Fruit fly (Drosophila melanogaster) whole organism, embryonic: ENCODE measurements around the gene CG6983.

Experiments
- CG10431 ChIP-seq: fragments of 200-800 bp; sonication (Bioruptor generic); optimal IDR thresholded peaks from 3 replicates; lab custom pipeline; 2018; ENCODE audit warnings: missing biosample characterization, mild to moderate bottlenecking, missing genetic modification characterization
- CG10462 ChIP-seq: fragments of 200-800 bp; sonication (Bioruptor generic); optimal IDR thresholded peaks from 2 replicates; lab custom pipeline; 2016; ENCODE audit warnings: missing biosample characterization, missing genetic modification characterization
- CG10565 ChIP-seq: fragments of 200-800 bp; sonication (Bioruptor generic); optimal IDR thresholded peaks from 3 replicates; lab custom pipeline; 2016; ENCODE audit warnings: missing biosample characterization, mild to moderate bottlenecking, missing genetic modification characterization
- CG11247 ChIP-seq: fragments of 200-800 bp; sonication (Bioruptor generic); IDR thresholded peaks from 2 replicates; pipeline ENCODE4 v1.3.6; 2022; ENCODE audit warnings: missing biosample characterization, missing genetic modification characterization
- CG13624 ChIP-seq: fragments of 200-800 bp; sonication (Bioruptor generic); optimal IDR thresholded peaks from 2 replicates; lab custom pipeline; 2016; ENCODE audit warnings: missing biosample characterization, missing genetic modification characterization
- CG14860 ChIP-seq: fragments of 200-800 bp; sonication (Bioruptor generic); IDR thresholded peaks from 3 replicates; pipeline ENCODE4 v1.3.6; 2022; ENCODE audit warnings: missing biosample characterization, missing genetic modification characterization; ENCODE audit not compliant: partially characterized antibody
- CG18619 ChIP-seq: fragments of 200-800 bp; sonication (Bioruptor generic); optimal IDR thresholded peaks from 3 replicates; lab custom pipeline; 2017; ENCODE audit warnings: missing biosample characterization, mild to moderate bottlenecking, missing genetic modification characterization
- CG4328 ChIP-seq: fragments of 200-800 bp; sonication (Bioruptor generic); optimal IDR thresholded peaks from 3 replicates; lab custom pipeline; 2017; ENCODE audit warnings: missing biosample characterization, missing genetic modification reagents, missing genetic modification characterization
- CG4424 ChIP-seq: fragments of 200-800 bp; sonication (Bioruptor generic); optimal IDR thresholded peaks from 3 replicates; lab custom pipeline; 2016; ENCODE audit warnings: missing biosample characterization, missing genetic modification characterization
- CG4854 ChIP-seq: fragments of 200-800 bp; sonication (Bioruptor generic); optimal IDR thresholded peaks from 2 replicates; lab custom pipeline; 2016; ENCODE audit warnings: missing biosample characterization, missing genetic modification characterization, inconsistent platforms
- CG9437 ChIP-seq: fragments of 200-800 bp; sonication (Bioruptor generic); optimal IDR thresholded peaks from 2 replicates; lab custom pipeline; 2018; ENCODE audit warnings: missing biosample characterization, mild to moderate bottlenecking, missing genetic modification characterization
- Dbx ChIP-seq: fragments of 200-800 bp; sonication (Bioruptor generic); IDR thresholded peaks from 3 replicates; pipeline ENCODE4 v1.3.6; 2022; ENCODE audit warnings: missing biosample characterization, missing genetic modification characterization
- Dek ChIP-seq: fragments of 200-800 bp; sonication (Bioruptor generic); optimal IDR thresholded peaks from 3 replicates; lab custom pipeline; 2019; ENCODE audit warnings: missing biosample characterization, mild to moderate bottlenecking, missing genetic modification characterization, moderate library complexity
- Eip74EF ChIP-seq, 2 experiments: fragments of 200-800 bp in 1 of 2; fragments of >200 bp in 1 of 2; sonication (Bioruptor generic) in 1 of 2; optimal IDR thresholded peaks; 2 replicates each; lab custom pipeline; 2017 to 2019; ENCODE audit warnings: missing biosample characterization in 2 of 2, missing genetic modification characterization in 2 of 2, mild to moderate bottlenecking in 1 of 2, moderate library complexity in 1 of 2
- Fer2 ChIP-seq: fragments of 200-800 bp; sonication (Bioruptor generic); optimal IDR thresholded peaks from 2 replicates; lab custom pipeline; 2018; ENCODE audit warnings: missing biosample characterization, mild to moderate bottlenecking, missing genetic modification characterization, moderate library complexity
- GATAe ChIP-seq: fragments of 200-800 bp; sonication (Bioruptor generic); conservative IDR thresholded peaks from 2 replicates; pipeline ENCODE4 v1.3.6; 2022; ENCODE audit warnings: missing biosample characterization, missing genetic modification characterization
- HLH3B ChIP-seq: fragments of 200-800 bp; sonication (Bioruptor generic); IDR thresholded peaks from 2 replicates; pipeline ENCODE4 v1.3.6; 2022; ENCODE audit warnings: missing biosample characterization, missing genetic modification characterization
- Hr39 ChIP-seq: fragments of >200 bp; optimal IDR thresholded peaks from 2 replicates; lab custom pipeline; 2017
- Lim3 ChIP-seq: fragments of 200-800 bp; sonication (Bioruptor generic); IDR thresholded peaks from 2 replicates; pipeline ENCODE4 v1.3.6; 2022; ENCODE audit warnings: missing biosample characterization, missing genetic modification characterization
- MTF-1 ChIP-seq: fragments of 200-800 bp; sonication (Bioruptor generic); optimal IDR thresholded peaks from 2 replicates; lab custom pipeline; 2018; ENCODE audit warnings: missing biosample characterization, mild to moderate bottlenecking, missing genetic modification characterization, borderline replicate concordance
- Max ChIP-seq: fragments of 200-800 bp; sonication (Bioruptor generic); optimal IDR thresholded peaks from 2 replicates; lab custom pipeline; 2016; ENCODE audit warnings: missing biosample characterization, mild to moderate bottlenecking, missing genetic modification characterization
- Myb ChIP-seq: fragments of 200-800 bp; sonication (Bioruptor generic); optimal IDR thresholded peaks from 2 replicates; lab custom pipeline; 2016; ENCODE audit warnings: missing biosample characterization, missing genetic modification characterization
- NC2α ChIP-seq: fragments of 200-800 bp; sonication (Bioruptor generic); optimal IDR thresholded peaks from 2 replicates; lab custom pipeline; 2016; ENCODE audit warnings: missing biosample characterization, missing genetic modification characterization
- NC2β ChIP-seq: fragments of 200-800 bp; sonication (Bioruptor generic); optimal IDR thresholded peaks from 2 replicates; lab custom pipeline; 2016; ENCODE audit warnings: missing biosample characterization, missing genetic modification characterization
- Optix ChIP-seq: fragments of 200-800 bp; sonication (Bioruptor generic); IDR thresholded peaks from 3 replicates; pipeline ENCODE4 v1.3.6; 2022; ENCODE audit warnings: missing biosample characterization, missing genetic modification characterization
- Pdp1 ChIP-seq, 2 experiments: fragments of 200-800 bp; sonication (Bioruptor generic); optimal IDR thresholded peaks; 3 replicates each; lab custom pipeline; 2016; ENCODE audit warnings: missing biosample characterization in 2 of 2, missing genetic modification characterization in 2 of 2, mild to moderate bottlenecking in 1 of 2, moderate library complexity in 1 of 2
- Rx ChIP-seq: fragments of 200-800 bp; sonication (Bioruptor generic); IDR thresholded peaks from 2 replicates; pipeline ENCODE4 v1.3.6; 2022; ENCODE audit warnings: missing biosample characterization, missing genetic modification characterization
- Side ChIP-seq: fragments of 200-800 bp; sonication (Bioruptor generic); optimal IDR thresholded peaks from 2 replicates; lab custom pipeline; 2016; ENCODE audit warnings: missing biosample characterization, missing genetic modification characterization
- al ChIP-seq: fragments of 200-800 bp; sonication (Bioruptor generic); IDR thresholded peaks from 2 replicates; pipeline ENCODE4 v1.3.6; 2022; ENCODE audit warnings: missing biosample characterization, missing genetic modification characterization
- ato ChIP-seq: fragments of 200-800 bp; sonication (Bioruptor generic); IDR thresholded peaks from 2 replicates; pipeline ENCODE4 v1.3.6; 2022; ENCODE audit warnings: missing biosample characterization, missing genetic modification characterization; ENCODE audit not compliant: partially characterized antibody
- br ChIP-seq: fragments of >200 bp; optimal IDR thresholded peaks from 2 replicates; lab custom pipeline; 2017
- caup ChIP-seq: fragments of 200-800 bp; sonication (Bioruptor generic); optimal IDR thresholded peaks from 3 replicates; lab custom pipeline; 2017; ENCODE audit warnings: missing biosample characterization, mild to moderate bottlenecking, missing genetic modification characterization, moderate library complexity; ENCODE audit not compliant: severe bottlenecking
- cg ChIP-seq: fragments of 200-800 bp; sonication (Bioruptor generic); optimal IDR thresholded peaks from 3 replicates; lab custom pipeline; 2019; ENCODE audit warnings: missing biosample characterization, mild to moderate bottlenecking, missing genetic modification characterization, moderate library complexity
- ci ChIP-seq: fragments of 200-800 bp; sonication (Bioruptor generic); IDR thresholded peaks from 3 replicates; pipeline ENCODE4 v1.3.6; 2022; ENCODE audit warnings: missing biosample characterization, missing genetic modification characterization
- da ChIP-seq: fragments of 200-800 bp; sonication (Bioruptor generic); optimal IDR thresholded peaks from 2 replicates; lab custom pipeline; 2016; ENCODE audit warnings: missing biosample characterization, missing genetic modification characterization
- danr ChIP-seq: fragments of 200-800 bp; sonication (Bioruptor generic); IDR thresholded peaks from 2 replicates; pipeline ENCODE4 v1.3.6; 2022; ENCODE audit warnings: missing biosample characterization, missing genetic modification characterization
- esg ChIP-seq: fragments of 200-800 bp; sonication (Bioruptor generic); conservative IDR thresholded peaks from 2 replicates; pipeline ENCODE4 v1.3.6; 2022; ENCODE audit warnings: missing biosample characterization, missing genetic modification characterization
- fru ChIP-seq: fragments of >200 bp; optimal IDR thresholded peaks from 2 replicates; lab custom pipeline; 2017
- gsb ChIP-seq: fragments of 200-800 bp; sonication (Bioruptor generic); IDR thresholded peaks from 2 replicates; pipeline ENCODE4 v1.3.6; 2022; ENCODE audit warnings: missing biosample characterization, missing genetic modification characterization
- knrl ChIP-seq: fragments of 200-800 bp; sonication (Bioruptor generic); IDR thresholded peaks from 3 replicates; pipeline ENCODE4 v1.3.6; 2022; ENCODE audit warnings: missing biosample characterization, missing genetic modification characterization; ENCODE audit not compliant: partially characterized antibody
- mam ChIP-seq: fragments of 200-800 bp; sonication (Bioruptor generic); optimal IDR thresholded peaks from 3 replicates; lab custom pipeline; 2016; ENCODE audit warnings: missing biosample characterization, missing genetic modification characterization
- nau ChIP-seq: fragments of 200-800 bp; sonication (Bioruptor generic); optimal IDR thresholded peaks from 3 replicates; lab custom pipeline; 2017; ENCODE audit warnings: missing biosample characterization, mild to moderate bottlenecking, missing genetic modification characterization, missing genetic modification reagents
- phol ChIP-seq: fragments of 200-800 bp; sonication (Bioruptor generic); optimal IDR thresholded peaks from 3 replicates; lab custom pipeline; 2018; ENCODE audit warnings: missing biosample characterization, mild to moderate bottlenecking, missing genetic modification characterization, moderate library complexity
- repo ChIP-seq: fragments of 200-800 bp; sonication (Bioruptor generic); optimal IDR thresholded peaks from 2 replicates; lab custom pipeline; 2016; ENCODE audit warnings: missing biosample characterization, missing genetic modification characterization
- row ChIP-seq: fragments of 200-800 bp; sonication (Bioruptor generic); IDR thresholded peaks from 3 replicates; pipeline ENCODE4 v1.3.6; 2022; ENCODE audit warnings: missing biosample characterization, missing genetic modification characterization
- slbo ChIP-seq: fragments of 200-800 bp; sonication (Bioruptor generic); IDR thresholded peaks from 2 replicates; pipeline ENCODE4 v1.3.6; 2022; ENCODE audit warnings: missing biosample characterization, missing genetic modification characterization
- tgo ChIP-seq: fragments of 200-800 bp; sonication (Bioruptor generic); IDR thresholded peaks from 3 replicates; pipeline ENCODE4 v1.3.6; 2022; ENCODE audit warnings: missing biosample characterization, missing genetic modification characterization
- usp ChIP-seq: fragments of >200 bp; optimal IDR thresholded peaks from 2 replicates; lab custom pipeline; 2017; ENCODE audit warnings: missing biosample characterization, missing genetic modification characterization
- yki ChIP-seq: fragments of >200 bp; optimal IDR thresholded peaks from 3 replicates; lab custom pipeline; 2018
- zfh1 ChIP-seq: fragments of 200-800 bp; sonication (Bioruptor generic); IDR thresholded peaks from 3 replicates; pipeline ENCODE4 v1.3.6; 2022; ENCODE audit warnings: missing biosample characterization, missing genetic modification characterization

The CG6983 gene

dm6 chr3L:8441745-8442575 lies 7.2 kb downstream of the CG6983 start, which contains the start of gene Unr (continued):
- peak; percentile 33 for TF ChIP-seq MTF-1 (GFP tag; lab: Kevin White, UChicago)
- peak; percentile 77; the same call in 1 of the 2 replicates for TF ChIP-seq al (GFP tag; lab: Robert Waterston, UW)
- peak; percentile 69 for TF ChIP-seq Fer2 (tag; lab: Kevin White, UChicago)
- TF ChIP-seq knrl = no peak
- TF ChIP-seq CG4854 = peak; percentile 65
- no peak for TF ChIP-seq GATAe (GFP tag; lab: Robert Waterston, UW)
- TF ChIP-seq CG9437 (GFP tag; lab: Kevin White, UChicago) = peak; percentile 58
- TF ChIP-seq CG10462 = peak; percentile 46
- TF ChIP-seq Side = peak; percentile 71
- peak; percentile 75 for TF ChIP-seq NC2β (GFP tag; lab: Kevin White, UChicago)
- peak; percentile 89 for TF ChIP-seq slbo
- peak; percentile 72 to 75 for TF ChIP-seq Pdp1 (GFP tag; optimal IDR thresholded peaks at IDR 0.05; lab: Kevin White, UChicago)
- TF ChIP-seq CG18619 = peak; percentile 60
- TF ChIP-seq ato (GFP tag; lab: Robert Waterston, UW) = no peak
- peak; percentile 15; the same call in 1 of the 3 replicates for TF ChIP-seq CG14860 (GFP tag; lab: Robert Waterston, UW)
- no peak for TF ChIP-seq yki (lab: Kevin White, UChicago)
- peak in 1 of 2 experiments; percentile 60 for TF ChIP-seq Eip74EF (GFP tag; optimal IDR thresholded peaks at IDR 0.05; lab: Kevin White, UChicago)
- TF ChIP-seq Myb = peak; percentile 71
- peak; percentile 75 for TF ChIP-seq CG4328
- peak; percentile 47 for TF ChIP-seq nau
- peak; percentile 85 for TF ChIP-seq CG13624 (GFP tag; lab: Kevin White, UChicago)
- TF ChIP-seq NC2α (GFP tag; lab: Kevin White, UChicago) = peak; percentile 48
- no peak for TF ChIP-seq danr (GFP tag; lab: Robert Waterston, UW)
- peak; percentile 42; the same call in 1 of the 2 replicates for TF ChIP-seq gsb
- no peak for TF ChIP-seq CG10565 (GFP tag; lab: Kevin White, UChicago)
- peak; percentile 54 for TF ChIP-seq da
- no peak for TF ChIP-seq br
- peak; percentile 91 for TF ChIP-seq mam
- peak; percentile 86 for TF ChIP-seq zfh1 (GFP tag; lab: Robert Waterston, UW)
- TF ChIP-seq Rx (GFP tag; lab: Robert Waterston, UW) = peak; percentile 63; the same call in 1 of the 2 replicates
- peak; percentile 29 for TF ChIP-seq Max (GFP tag; lab: Kevin White, UChicago)
- no peak; the same call in 1 of the 3 replicates for TF ChIP-seq Optix (GFP tag; lab: Robert Waterston, UW)
- peak; percentile 97 for TF ChIP-seq cg
- TF ChIP-seq esg (GFP tag; lab: Robert Waterston, UW) = peak; percentile 56
- peak; percentile 69 for TF ChIP-seq repo (GFP tag; lab: Kevin White, UChicago)
- TF ChIP-seq caup = peak; percentile 86
- TF ChIP-seq tgo (GFP tag; lab: Robert Waterston, UW) = peak; percentile 76
- TF ChIP-seq HLH3B (GFP tag; lab: Robert Waterston, UW) = peak; percentile 65
- TF ChIP-seq Lim3 = no peak
- no peak for TF ChIP-seq fru
- TF ChIP-seq row (GFP tag; lab: Robert Waterston, UW) = peak; percentile 86
- TF ChIP-seq CG11247 = peak; percentile 81
- peak; percentile 83 for TF ChIP-seq CG4424
- TF ChIP-seq CG10431 (GFP tag; lab: Kevin White, UChicago) = peak; percentile 52
- TF ChIP-seq ci = peak; percentile 92
- no peak for TF ChIP-seq usp (GFP tag; lab: Kevin White, UChicago)
- peak; percentile 83; the same call in 2 of the 3 replicates for TF ChIP-seq Dbx (GFP tag; lab: Robert Waterston, UW)
- no peak for TF ChIP-seq Hr39 (lab: Kevin White, UChicago)
- peak; percentile 99 for TF ChIP-seq phol (tag; lab: Kevin White, UChicago)
- peak; percentile 70 for TF ChIP-seq Dek (tag; lab: Kevin White, UChicago)
